Fruit fly (Drosophila melanogaster) Kc167 (cell line): ENCODE results near the gene Crtc.

Experiments
- Sin3A ChIP-seq: fragments of >200 bp; optimal IDR thresholded peaks from 2 replicates; lab custom pipeline; 2018; ENCODE audit warnings: missing external identifiers
- insv ChIP-seq: fragments of >200 bp; optimal IDR thresholded peaks from 3 replicates; lab custom pipeline; 2018; ENCODE audit warnings: missing external identifiers
- psq ChIP-seq: fragments of >200 bp; optimal IDR thresholded peaks from 2 replicates; lab custom pipeline; 2017; ENCODE audit warnings: missing external identifiers
- ttk ChIP-seq: sonication (Bioruptor generic); optimal IDR thresholded peaks from 2 replicates; lab custom pipeline; 2017; ENCODE audit warnings: missing external identifiers

dm6 chr3L:17657728-17658379 is 11.2 kb downstream of the Crtc start:
- TF ChIP-seq psq (lab: Kevin White, UChicago) = no peak
- no peak for TF ChIP-seq Sin3A
- no peak for TF ChIP-seq ttk (lab: Kevin White, UChicago)
- no peak for TF ChIP-seq insv (lab: Kevin White, UChicago)
